Worm (Caenorhabditis elegans) whole organism, L3 larva: Measurements from ENCODE around the gene clec-118.

Source experiments
- R02D3.7 ChIP-seq: fragments of 150-350 bp; optimal IDR thresholded peaks from 2 replicates; lab custom pipeline; 2014; ENCODE audit warnings: missing biosample characterization, missing genetic modification characterization
- ZK546.5 ChIP-seq: sonication (generic microtip); optimal IDR thresholded peaks from 2 replicates; lab custom pipeline; 2017; ENCODE audit warnings: missing biosample characterization, missing genetic modification characterization
- aly-2 ChIP-seq: fragments of 150-350 bp; optimal IDR thresholded peaks from 2 replicates; lab custom pipeline; 2014; ENCODE audit warnings: missing biosample characterization, missing genetic modification characterization
- ama-1 ChIP-seq: fragments of 150-350 bp; optimal IDR thresholded peaks from 2 replicates; lab custom pipeline; 2018
- ceh-16 ChIP-seq: sonication (generic microtip); optimal IDR thresholded peaks from 2 replicates; lab custom pipeline; 2017; ENCODE audit warnings: missing biosample characterization, missing genetic modification characterization
- ceh-28 ChIP-seq: fragments of 150-350 bp; optimal IDR thresholded peaks from 2 replicates; lab custom pipeline; 2014; ENCODE audit warnings: missing biosample characterization, missing genetic modification reagents, missing genetic modification characterization
- ceh-82 ChIP-seq: fragments of 150-350 bp; optimal IDR thresholded peaks from 2 replicates; lab custom pipeline; 2014; ENCODE audit warnings: missing biosample characterization, missing genetic modification characterization
- daf-12 ChIP-seq: fragments of 150-350 bp; optimal IDR thresholded peaks from 2 replicates; lab custom pipeline; 2014; ENCODE audit warnings: missing biosample characterization, missing genetic modification reagents, missing genetic modification characterization
- egl-27 ChIP-seq: sonication (generic microtip); optimal IDR thresholded peaks from 4 replicates; lab custom pipeline; 2017; ENCODE audit warnings: missing biosample characterization, missing genetic modification reagents, missing genetic modification characterization
- egl-5 ChIP-seq: fragments of 150-350 bp; optimal IDR thresholded peaks from 2 replicates; lab custom pipeline; 2017; ENCODE audit warnings: missing biosample characterization, missing genetic modification reagents, missing genetic modification characterization, inconsistent platforms
- elt-1 ChIP-seq: fragments of 150-350 bp; optimal IDR thresholded peaks from 2 replicates; lab custom pipeline; 2014; ENCODE audit warnings: missing biosample characterization, missing genetic modification characterization
- elt-2 ChIP-seq: sonication (generic microtip); optimal IDR thresholded peaks from 2 replicates; lab custom pipeline; 2016; ENCODE audit warnings: missing genetic modification reagents, mild to moderate bottlenecking, missing genetic modification characterization, missing compliant biosample characterization
- elt-3 ChIP-seq, 3 experiments: fragments of 150-350 bp in 1 of 3; sonication (generic microtip) in 2 of 3; optimal IDR thresholded peaks; 2 replicates in 2 of 3; 4 replicates in 1 of 3; lab custom pipeline; 2014 to 2017; ENCODE audit warnings: missing biosample characterization in 3 of 3, missing genetic modification characterization in 3 of 3
- fos-1 ChIP-seq: fragments of 150-350 bp; optimal IDR thresholded peaks from 2 replicates; lab custom pipeline; 2014; ENCODE audit warnings: missing biosample characterization, missing genetic modification characterization
- hmg-11 ChIP-seq: sonication (generic microtip); optimal IDR thresholded peaks from 2 replicates; lab custom pipeline; 2016; ENCODE audit warnings: missing genetic modification characterization, missing compliant biosample characterization
- jun-1 ChIP-seq: fragments of 150-350 bp; optimal IDR thresholded peaks from 2 replicates; lab custom pipeline; 2014; ENCODE audit warnings: missing biosample characterization, missing genetic modification reagents, missing genetic modification characterization
- lin-15B ChIP-seq: fragments of 150-350 bp; optimal IDR thresholded peaks from 2 replicates; lab custom pipeline; 2014; ENCODE audit warnings: missing biosample characterization, missing genetic modification characterization
- lin-39 ChIP-seq: fragments of 150-350 bp; optimal IDR thresholded peaks from 2 replicates; lab custom pipeline; 2018; ENCODE audit warnings: missing biosample characterization, missing genetic modification reagents, missing genetic modification characterization
- lsy-12 ChIP-seq: sonication (generic microtip); optimal IDR thresholded peaks from 2 replicates; lab custom pipeline; 2016; ENCODE audit warnings: mild to moderate bottlenecking, missing genetic modification characterization, missing compliant biosample characterization
- mdl-1 ChIP-seq: fragments of 150-350 bp; optimal IDR thresholded peaks from 2 replicates; lab custom pipeline; 2014; ENCODE audit warnings: missing biosample characterization, missing genetic modification characterization
- mml-1 ChIP-seq: fragments of 150-350 bp; sonication (generic microtip); optimal IDR thresholded peaks from 3 replicates; lab custom pipeline; 2014; ENCODE audit warnings: missing biosample characterization, missing genetic modification characterization
- nfya-1 ChIP-seq: sonication (generic microtip); optimal IDR thresholded peaks from 2 replicates; lab custom pipeline; 2017; ENCODE audit warnings: missing genetic modification characterization, mild to moderate bottlenecking, missing compliant biosample characterization, antibody characterized with exemption, moderate library complexity; ENCODE audit not compliant: insufficient read depth
- nhr-11 ChIP-seq: fragments of 150-350 bp; optimal IDR thresholded peaks from 2 replicates; lab custom pipeline; 2014; ENCODE audit warnings: missing biosample characterization, missing genetic modification characterization
- nhr-12 ChIP-seq: fragments of 150-350 bp; optimal IDR thresholded peaks from 2 replicates; lab custom pipeline; 2014; ENCODE audit warnings: missing biosample characterization, missing genetic modification characterization
- nhr-237 ChIP-seq: fragments of 150-350 bp; optimal IDR thresholded peaks from 2 replicates; lab custom pipeline; 2014; ENCODE audit warnings: missing biosample characterization, missing genetic modification characterization
- nhr-25 ChIP-seq: sonication (generic microtip); optimal IDR thresholded peaks from 2 replicates; lab custom pipeline; 2017; ENCODE audit warnings: missing biosample characterization, missing genetic modification characterization
- nhr-28 ChIP-seq: fragments of 150-350 bp; optimal IDR thresholded peaks from 2 replicates; lab custom pipeline; 2014; ENCODE audit warnings: missing biosample characterization, missing genetic modification characterization
- nhr-43 ChIP-seq: sonication (generic microtip); optimal IDR thresholded peaks from 2 replicates; lab custom pipeline; 2016; ENCODE audit warnings: mild to moderate bottlenecking, missing genetic modification characterization, missing compliant biosample characterization; ENCODE audit not compliant: poor library complexity, severe bottlenecking
- nhr-67 ChIP-seq: fragments of 150-350 bp; optimal IDR thresholded peaks from 2 replicates; lab custom pipeline; 2014; ENCODE audit warnings: missing biosample characterization, missing genetic modification characterization
- nhr-77 ChIP-seq: fragments of 150-350 bp; optimal IDR thresholded peaks from 2 replicates; lab custom pipeline; 2014; ENCODE audit warnings: missing biosample characterization, missing genetic modification characterization
- pha-4 ChIP-seq: fragments of 150-350 bp; optimal IDR thresholded peaks from 2 replicates; lab custom pipeline; 2014; ENCODE audit warnings: missing biosample characterization, missing genetic modification reagents, missing genetic modification characterization
- pqm-1 ChIP-seq: fragments of 150-350 bp; optimal IDR thresholded peaks from 2 replicates; lab custom pipeline; 2017; ENCODE audit warnings: missing biosample characterization, missing genetic modification characterization, inconsistent platforms
- skn-1 ChIP-seq: fragments of 150-350 bp; optimal IDR thresholded peaks from 2 replicates; lab custom pipeline; 2014; ENCODE audit warnings: missing biosample characterization, missing genetic modification characterization
- snpc-4 ChIP-seq: fragments of 150-350 bp; optimal IDR thresholded peaks from 2 replicates; lab custom pipeline; 2014; ENCODE audit warnings: missing biosample characterization, missing genetic modification characterization
- unc-39 ChIP-seq: sonication (generic microtip); optimal IDR thresholded peaks from 4 replicates; lab custom pipeline; 2017; ENCODE audit warnings: missing biosample characterization, missing genetic modification characterization
- zag-1 ChIP-seq: fragments of 150-350 bp; optimal IDR thresholded peaks from 2 replicates; lab custom pipeline; 2014; ENCODE audit warnings: missing biosample characterization, missing genetic modification characterization
- ztf-11 ChIP-seq: fragments of 150-350 bp; optimal IDR thresholded peaks from 2 replicates; lab custom pipeline; 2014; ENCODE audit warnings: missing biosample characterization, missing genetic modification characterization
- ztf-4 ChIP-seq: fragments of 150-350 bp; optimal IDR thresholded peaks from 2 replicates; lab custom pipeline; 2014; ENCODE audit warnings: missing biosample characterization, missing genetic modification characterization

Gene clec-118

DNA sequence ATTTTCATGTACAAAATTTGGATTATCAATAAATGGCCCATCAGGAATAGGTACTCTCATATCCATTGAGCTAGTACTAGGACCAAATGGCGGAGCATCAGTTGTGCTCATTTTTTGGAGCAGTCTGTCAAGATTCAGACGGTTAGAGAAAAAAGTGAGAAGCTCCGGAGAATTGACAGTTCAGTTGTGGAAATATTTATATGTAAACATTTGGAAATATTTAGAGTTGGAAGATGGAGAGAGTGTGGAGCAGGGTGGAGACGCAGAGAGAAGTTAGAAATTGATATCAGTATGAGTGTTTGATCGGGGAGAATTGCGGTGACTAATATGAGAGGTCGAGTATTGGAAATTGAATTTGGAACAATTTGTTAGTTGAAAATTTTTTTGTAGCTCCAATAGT lies 8.9 kb upstream of the clec-118 start:
- TF ChIP-seq nhr-28 (no peak), lin-39 (tag; lab: Kevin White, UChicago) (no peak), pha-4 (tag; lab: Kevin White, UChicago) (peak; percentile 63), nhr-237 (tag; lab: Kevin White, UChicago) (no peak), pqm-1 (peak; percentile 70), elt-2 (peak; percentile 64), fos-1 (tag; lab: Kevin White, UChicago) (no peak), nhr-67 (tag; lab: Kevin White, UChicago) (no peak)

DNA sequence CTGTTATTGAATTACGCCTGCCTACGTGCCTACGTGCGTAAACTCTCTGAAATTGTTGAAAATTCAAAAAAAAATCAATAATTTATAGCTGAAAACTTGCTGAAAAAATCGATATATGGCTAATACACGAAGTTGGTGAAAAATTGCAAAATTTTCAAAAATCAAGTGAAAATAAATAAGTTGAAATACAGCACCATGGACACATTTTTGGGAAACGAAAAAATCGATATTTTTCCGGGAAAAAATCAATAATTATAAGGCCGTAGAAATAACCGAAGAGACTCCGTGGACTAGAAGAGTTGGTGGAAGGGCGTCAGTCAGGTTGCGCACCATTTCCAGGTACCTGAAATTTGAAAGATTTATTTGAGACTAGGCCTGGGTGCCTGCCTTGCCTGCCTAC lies 2.4 kb upstream of the clec-118 start:
- no peak for TF ChIP-seq ztf-11
- TF ChIP-seq ceh-28 (tag; lab: Kevin White, UChicago) = peak; percentile 84

DNA sequence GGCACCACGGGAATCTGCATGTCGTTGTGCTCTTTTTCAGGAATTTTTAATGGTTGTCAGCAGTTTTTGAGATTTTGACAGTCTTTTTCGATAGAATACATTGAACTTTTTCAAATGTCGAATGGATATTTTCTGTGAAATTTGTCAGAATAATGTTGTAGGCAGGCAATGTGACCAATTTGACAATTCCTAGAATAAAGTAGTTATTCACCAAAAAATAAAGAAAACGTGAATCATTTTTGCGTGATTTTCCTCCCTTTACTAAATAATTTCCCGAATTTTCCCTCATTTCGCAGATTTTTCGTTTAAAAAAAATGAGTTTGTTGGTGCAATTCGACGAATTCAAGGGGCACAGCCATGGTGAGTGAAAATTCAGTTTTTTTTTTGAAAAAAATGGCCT lies 3.5 kb downstream of the clec-118 start, which contains the start of gene W04H10.1:
W04H10.1 (plus strand) TSS at position 301 of the 400 bp plus-strand sequence.
- no peak for TF ChIP-seq snpc-4 (tag; lab: Kevin White, UChicago)
- TF ChIP-seq ama-1 (lab: Kevin White, UChicago) = no peak
- TF ChIP-seq nhr-77 (tag; lab: Kevin White, UChicago) = no peak
- TF ChIP-seq nhr-28 = no peak
- no peak for TF ChIP-seq nhr-237 (tag; lab: Kevin White, UChicago)
- TF ChIP-seq ceh-28 (tag; lab: Kevin White, UChicago) = no peak
- no peak for TF ChIP-seq nfya-1 (tag; lab: Kevin White, UChicago)
- no peak for TF ChIP-seq mml-1
- TF ChIP-seq, all 47 proteins: peak for 0

DNA sequence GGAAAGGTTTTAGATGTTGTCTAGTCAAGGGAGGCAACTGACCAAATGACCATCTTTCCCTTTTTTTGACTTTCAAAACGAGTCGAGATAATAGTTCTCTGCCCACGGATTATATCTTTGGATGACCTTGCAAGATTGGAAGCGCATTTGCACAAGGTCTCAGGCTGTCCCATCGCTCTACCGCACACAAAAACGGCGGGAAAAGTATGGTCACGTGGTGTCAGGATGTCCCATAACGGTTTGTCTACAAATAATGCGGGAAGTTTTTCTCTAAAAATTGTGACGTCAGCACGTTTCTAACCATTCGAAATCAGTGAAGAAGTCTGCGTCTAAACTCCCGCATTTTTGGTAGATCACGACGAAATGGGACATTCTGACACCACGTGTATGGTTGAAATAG lies 3.9 kb downstream of the clec-118 start, which contains the start of gene W04H10.6:
W04H10.6 (minus strand) TSS at position 101 of the 400 bp plus-strand sequence.
- TF ChIP-seq ceh-16 (tag; lab: Kevin White, UChicago) = no peak
- TF ChIP-seq daf-12 (tag; lab: Kevin White, UChicago) = no peak
- TF ChIP-seq nhr-25 (tag; lab: Kevin White, UChicago) = peak; percentile 22

DNA sequence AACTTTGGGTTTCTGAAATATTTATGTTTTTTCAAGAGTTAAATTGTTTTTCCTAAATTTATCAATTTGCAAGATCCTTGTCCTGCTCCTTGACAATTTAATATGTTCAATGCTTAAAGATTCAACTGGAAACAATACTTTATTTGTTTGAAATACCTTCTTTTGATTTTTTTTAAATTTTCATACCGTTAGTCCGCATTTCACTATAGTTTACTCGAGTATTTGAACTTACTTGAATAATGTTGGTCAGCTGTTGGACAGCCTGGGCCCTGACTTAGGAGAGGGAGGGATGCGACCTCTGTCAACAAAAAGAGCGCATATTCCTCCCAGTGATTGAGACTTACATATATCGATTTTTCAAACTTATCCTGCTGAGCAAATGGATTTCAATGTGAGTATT lies 6.2 kb downstream of the clec-118 start, which contains the start of gene W04H10.5:
W04H10.5 (plus strand) TSS at position 301 of the 400 bp plus-strand sequence.
- TF ChIP-seq nhr-43 (tag; lab: Kevin White, UChicago) = no peak
- TF ChIP-seq nfya-1 (tag; lab: Kevin White, UChicago) = no peak
- TF ChIP-seq zag-1 (tag; lab: Kevin White, UChicago) = no peak
- TF ChIP-seq nhr-12 = no peak
- TF ChIP-seq ama-1 (lab: Kevin White, UChicago) = no peak
- no peak for TF ChIP-seq ZK546.5 (tag; lab: Kevin White, UChicago)
- TF ChIP-seq lin-15B = no peak
- TF ChIP-seq ztf-4 = no peak
- TF ChIP-seq ceh-16 (tag; lab: Kevin White, UChicago) = no peak
- no peak for TF ChIP-seq pqm-1
- TF ChIP-seq daf-12 (tag; lab: Kevin White, UChicago) = no peak

DNA sequence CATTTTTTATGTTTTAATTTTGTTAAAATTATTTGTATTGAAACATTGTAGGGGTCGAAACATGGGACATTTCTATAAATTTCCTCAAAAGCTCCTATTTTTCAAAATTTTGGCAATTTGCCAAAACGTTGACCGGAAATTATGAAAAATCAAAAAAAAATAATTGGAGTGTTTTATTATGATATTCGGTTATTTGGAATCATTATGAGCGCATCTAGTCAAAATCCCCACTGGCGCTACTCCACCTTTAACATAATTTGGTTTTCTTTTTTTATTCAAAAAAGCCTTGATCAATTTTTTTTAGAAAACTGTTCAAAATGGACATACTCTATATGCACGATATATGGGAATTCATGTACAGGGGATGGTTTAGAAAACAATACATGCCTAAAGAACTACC lies 7.0 kb downstream of the clec-118 start, which contains the start of gene W04H10.2:
W04H10.2 (plus strand) TSS at position 301 of the 400 bp plus-strand sequence.
- TF ChIP-seq egl-27 (tag; lab: Kevin White, UChicago) (no peak), pqm-1 (no peak), jun-1 (tag; lab: Kevin White, UChicago) (no peak), aly-2 (tag; lab: Kevin White, UChicago) (no peak), elt-3 (tag; optimal IDR thresholded peaks at IDR 0.05; lab: Kevin White, UChicago) (no peak)
- TF ChIP-seq, all 47 proteins: peak for 0

DNA sequence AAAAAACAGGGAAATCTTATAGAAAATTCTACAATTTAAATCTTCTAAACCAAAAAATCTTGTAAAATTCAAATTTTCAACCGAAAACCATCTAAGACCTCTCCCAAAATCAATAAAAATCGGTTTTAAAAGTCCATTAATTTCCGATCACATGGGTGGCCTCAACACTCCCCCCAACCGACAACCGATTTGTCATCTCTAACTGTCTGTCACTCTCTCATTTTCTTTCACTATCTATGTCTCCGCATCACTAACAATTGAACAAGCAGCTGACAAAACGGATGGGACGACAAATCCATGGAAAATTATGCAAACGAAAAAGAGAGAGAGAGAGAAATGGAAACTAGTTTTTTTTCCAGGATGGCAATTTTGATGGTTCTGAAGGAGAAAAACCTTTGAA lies 9.3 kb downstream of the clec-118 start:
- no peak for TF ChIP-seq lsy-12 (tag; lab: Kevin White, UChicago)
- TF ChIP-seq nhr-25 (tag; lab: Kevin White, UChicago) = peak; percentile 23
- TF ChIP-seq pha-4 (tag; lab: Kevin White, UChicago) = peak; percentile 34
- peak; percentile 20 for TF ChIP-seq egl-5 (tag; lab: Kevin White, UChicago)
- TF ChIP-seq mdl-1 (tag; lab: Kevin White, UChicago) = no peak
- no peak for TF ChIP-seq elt-1
- TF ChIP-seq nfya-1 (tag; lab: Kevin White, UChicago) = peak; percentile 65
- TF ChIP-seq nhr-67 (tag; lab: Kevin White, UChicago) = no peak
- no peak for TF ChIP-seq zag-1 (tag; lab: Kevin White, UChicago)
- no peak for TF ChIP-seq aly-2 (tag; lab: Kevin White, UChicago)
- TF ChIP-seq elt-3 (tag; optimal IDR thresholded peaks at IDR 0.05; lab: Kevin White, UChicago) = no peak
- TF ChIP-seq nhr-12 = no peak
- TF ChIP-seq lin-15B = peak; percentile 17
- TF ChIP-seq jun-1 (tag; lab: Kevin White, UChicago) = no peak
- TF ChIP-seq fos-1 (tag; lab: Kevin White, UChicago) = no peak
- TF ChIP-seq ama-1 (lab: Kevin White, UChicago) = no peak
- TF ChIP-seq nhr-11 = no peak
- no peak for TF ChIP-seq ceh-82 (tag; lab: Kevin White, UChicago)
- no peak for TF ChIP-seq mml-1
- TF ChIP-seq ceh-16 (tag; lab: Kevin White, UChicago) = no peak
- no peak for TF ChIP-seq ztf-11
- no peak for TF ChIP-seq unc-39
- TF ChIP-seq R02D3.7 (tag; lab: Kevin White, UChicago) = no peak
- peak; percentile 92 for TF ChIP-seq snpc-4 (tag; lab: Kevin White, UChicago)
- peak; percentile 74 for TF ChIP-seq hmg-11
- TF ChIP-seq skn-1 (tag; lab: Kevin White, UChicago) = peak; percentile 28
